Worm (Caenorhabditis elegans): Measurements from ENCODE around the gene ceh-43.

ce11 chrIII:4408251-4408650, 41.5 kb downstream of the ceh-43 start, which contains the start of gene gpch-1:
- TF ChIP-seq lin-13 (GFP tag; optimal IDR thresholded peaks at IDR 0.05), result no peak
- TF ChIP-seq F13H6.1 (tag; optimal IDR thresholded peaks at IDR 0.05), result no peak
- TF ChIP-seq dmd-4 (tag; optimal IDR thresholded peaks at IDR 0.05), result no peak
- TF ChIP-seq nhr-12 (tag; optimal IDR thresholded peaks at IDR 0.05), result no peak
- TF ChIP-seq nhr-23 (tag; optimal IDR thresholded peaks at IDR 0.05), result no peak
- no peak for TF ChIP-seq ceh-82 (tag; optimal IDR thresholded peaks at IDR 0.05)
- no peak for TF ChIP-seq elt-3 (tag; optimal IDR thresholded peaks at IDR 0.05)
- no peak for TF ChIP-seq snpc-4 (tag; optimal IDR thresholded peaks at IDR 0.05)
- TF ChIP-seq skn-1 (tag; optimal IDR thresholded peaks at IDR 0.05), result no peak

Measured in whole organism, L2 larva.